Worm (Caenorhabditis elegans): ENCODE measurements around the gene C03H5.3.

The C03H5.3 gene

ce11 chrII:340714-341113 lies 45.2 kb upstream of the C03H5.3 start:
- TF ChIP-seq T07F8.4 (tag; optimal IDR thresholded peaks at IDR 0.05) (no peak), die-1 (tag; optimal IDR thresholded peaks at IDR 0.05) (no peak), him-1 (tag; optimal IDR thresholded peaks at IDR 0.05) (no peak), tbp1 (GFP tag; optimal IDR thresholded peaks at IDR 0.05) (no peak), ekl-4 (GFP tag; IDR thresholded peaks at IDR 0.05) (no peak), T26A5.8 (tag; optimal IDR thresholded peaks at IDR 0.05) (no peak), ztf-25 (GFP tag; IDR thresholded peaks at IDR 0.05) (no peak), mes-4 (tag; optimal IDR thresholded peaks at IDR 0.05) (no peak), D2030.7 (GFP tag; IDR thresholded peaks at IDR 0.05) (no peak), sdz-38 (tag; optimal IDR thresholded peaks at IDR 0.05) (no peak), nfyb-1 (GFP tag; IDR thresholded peaks at IDR 0.05) (no peak), F22D6.2 (tag; optimal IDR thresholded peaks at IDR 0.05) (no peak), cebp-1 (GFP tag; IDR thresholded peaks at IDR 0.05) (no peak), cebp-1 (tag; optimal IDR thresholded peaks at IDR 0.05) (no peak), mel-28 (tag; optimal IDR thresholded peaks at IDR 0.05; ENCODE audit: borderline replicate concordance) (no peak), ztf-18 (tag; optimal IDR thresholded peaks at IDR 0.05) (no peak), pha-4 (tag; optimal IDR thresholded peaks at IDR 0.05) (no peak), B0336.3 (GFP tag; IDR thresholded peaks at IDR 0.05) (no peak), Y79H2A.3 (GFP tag; conservative IDR thresholded peaks at IDR 0.05) (no peak), sea-2 (GFP tag; IDR thresholded peaks at IDR 0.05) (no peak)

DNA sequence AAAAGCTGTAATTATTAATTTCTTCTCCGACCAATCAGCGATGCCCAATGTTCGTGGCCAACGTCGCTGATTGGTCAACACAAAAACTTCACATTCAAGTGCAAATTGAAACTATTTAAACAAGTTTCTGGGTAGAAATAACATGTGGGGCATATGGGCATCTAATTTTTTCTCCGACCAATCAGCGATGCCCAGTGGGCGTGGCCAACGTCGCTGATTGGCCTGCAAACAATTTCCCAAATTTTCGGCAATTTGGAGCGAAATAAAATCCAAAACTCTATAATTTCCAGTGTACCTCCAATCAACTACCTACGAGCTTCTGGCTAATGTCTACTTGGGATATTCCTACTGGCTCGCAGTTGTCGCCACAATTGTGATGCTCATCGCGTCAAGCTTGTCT lies 44.6 kb upstream of the C03H5.3 start:
- TF ChIP-seq sdz-38 (tag; optimal IDR thresholded peaks at IDR 0.05) (no peak), nfya-2 (GFP tag; IDR thresholded peaks at IDR 0.05) (peak; percentile 82; the same call in 1 of the 2 replicates), nfyb-1 (GFP tag; IDR thresholded peaks at IDR 0.05) (peak; percentile 96)

DNA sequence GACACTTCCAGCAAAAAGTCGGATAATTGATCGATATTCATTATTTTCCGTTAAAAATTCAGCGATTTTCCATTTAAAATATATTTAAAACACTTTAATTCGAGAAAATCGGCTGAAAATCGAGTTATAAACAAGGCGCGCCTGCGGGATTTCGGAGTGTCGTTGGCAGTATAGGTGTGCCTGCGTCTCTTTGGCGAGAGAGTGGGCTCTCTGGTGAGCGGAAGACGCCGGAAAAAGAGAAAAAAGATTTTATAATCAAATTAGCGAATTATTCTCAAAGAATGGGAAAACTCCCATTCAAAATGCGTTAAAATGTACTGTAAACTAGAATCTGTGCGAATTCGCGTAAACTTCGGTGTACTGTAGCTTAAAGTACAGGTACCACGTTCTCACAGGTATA lies 38.2 kb upstream of the C03H5.3 start, which contains the start of gene D1069.3:
D1069.3 (minus strand) TSS at position 158 of the 400 bp plus-strand sequence.
- TF ChIP-seq nfya-1 (tag; optimal IDR thresholded peaks at IDR 0.05; ENCODE audit: borderline replicate concordance, insufficient read depth) = no peak
- TF ChIP-seq attf-3 (GFP tag; conservative IDR thresholded peaks at IDR 0.05) = peak; percentile 97
- no peak for TF ChIP-seq let-607 (tag; optimal IDR thresholded peaks at IDR 0.05)
- peak; percentile 30; the same call in 1 of the 2 replicates for TF ChIP-seq mcd-1 (GFP tag; IDR thresholded peaks at IDR 0.05)
- no peak for TF ChIP-seq tbp1 (GFP tag; optimal IDR thresholded peaks at IDR 0.05)
- TF ChIP-seq attf-5 (GFP tag; optimal IDR thresholded peaks at IDR 0.05) = no peak
- TF ChIP-seq lsl-1 (GFP tag; optimal IDR thresholded peaks at IDR 0.05) = peak; percentile 64
- peak; percentile 39 for TF ChIP-seq xnd-1 (tag; optimal IDR thresholded peaks at IDR 0.05)
- TF ChIP-seq let-526 (GFP tag; IDR thresholded peaks at IDR 0.05) = no peak
- TF ChIP-seq madf-3 (GFP tag; IDR thresholded peaks at IDR 0.05) = no peak

ce11 chrII:349749-350148 lies 36.1 kb upstream of the C03H5.3 start:
- no peak for TF ChIP-seq fkh-3 (tag; optimal IDR thresholded peaks at IDR 0.05)
- no peak for TF ChIP-seq K12H6.12 (tag; optimal IDR thresholded peaks at IDR 0.05)
- no peak for TF ChIP-seq ztf-3 (GFP tag; optimal IDR thresholded peaks at IDR 0.05)
- TF ChIP-seq lag-1 (GFP tag; IDR thresholded peaks at IDR 0.05) = no peak
- TF ChIP-seq sea-2 (GFP tag; IDR thresholded peaks at IDR 0.05) = no peak
- TF ChIP-seq lin-54 (GFP tag; optimal IDR thresholded peaks at IDR 0.05) = no peak
- no peak for TF ChIP-seq attf-5 (GFP tag; optimal IDR thresholded peaks at IDR 0.05)
- TF ChIP-seq F57C9.4 (tag; optimal IDR thresholded peaks at IDR 0.05) = no peak
- TF ChIP-seq rcor-1 (GFP tag; IDR thresholded peaks at IDR 0.05) = no peak
- TF ChIP-seq hmg-20 (GFP tag; IDR thresholded peaks at IDR 0.05) = no peak
- no peak for TF ChIP-seq F49E8.2 (tag; optimal IDR thresholded peaks at IDR 0.05; ENCODE audit: insufficient read depth)
- no peak for TF ChIP-seq egrh-3 (GFP tag; IDR thresholded peaks at IDR 0.05)
- no peak for TF ChIP-seq C17E4.6 (GFP tag; IDR thresholded peaks at IDR 0.05)
- TF ChIP-seq rec-8 (tag; optimal IDR thresholded peaks at IDR 0.05) = no peak
- no peak for TF ChIP-seq B0336.3 (GFP tag; IDR thresholded peaks at IDR 0.05)
- no peak for TF ChIP-seq ccch-3 (GFP tag; optimal IDR thresholded peaks at IDR 0.05)
- TF ChIP-seq Y56A3A.18 (GFP tag; IDR thresholded peaks at IDR 0.05) = no peak
- TF ChIP-seq bed-1 (GFP tag; IDR thresholded peaks at IDR 0.05) = no peak
- TF ChIP-seq mel-28 (tag; optimal IDR thresholded peaks at IDR 0.05; ENCODE audit: borderline replicate concordance) = no peak

Data from whole organism, young adult.